Worm (Caenorhabditis elegans): ENCODE measurements around the gene F56D2.5.

Gene F56D2.5

DNA sequence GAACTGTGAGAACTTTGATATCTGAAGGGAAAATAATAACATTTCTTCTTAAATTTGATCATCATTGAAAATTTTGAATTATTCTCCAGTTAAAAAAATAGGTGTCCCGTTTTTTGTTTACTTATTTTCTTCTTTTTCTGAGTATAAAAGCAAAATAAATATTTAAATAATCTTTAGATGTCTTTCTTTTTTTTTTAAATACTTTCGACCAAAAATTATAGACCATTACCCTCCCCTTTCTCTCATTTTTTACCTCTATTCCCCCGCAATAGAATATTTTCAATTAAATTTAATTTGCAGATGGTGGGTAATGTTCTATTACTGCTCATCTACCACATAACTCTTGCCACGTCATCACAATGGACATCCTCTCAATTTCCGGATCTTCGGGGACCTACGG is 7.5 kb downstream of the F56D2.5 start, which contains the start of gene molo-1:
Gene molo-1 (plus strand): TSS at position 301 of the 400 bp plus-strand sequence.
- no peak for TF ChIP-seq T23F11.4 (GFP tag; optimal IDR thresholded peaks at IDR 0.05)
- no peak for TF ChIP-seq ceh-30 (tag; optimal IDR thresholded peaks at IDR 0.05)
- no peak for TF ChIP-seq ceh-19 (GFP tag; optimal IDR thresholded peaks at IDR 0.05)
- no peak for TF ChIP-seq gmeb-2 (tag; optimal IDR thresholded peaks at IDR 0.05)
- TF ChIP-seq K09A11.1 (tag; optimal IDR thresholded peaks at IDR 0.05; ENCODE audit: insufficient read depth), result no peak
- no peak for TF ChIP-seq ceh-24 (tag; optimal IDR thresholded peaks at IDR 0.05)
- no peak for TF ChIP-seq ama-1 (optimal IDR thresholded peaks at IDR 0.05)
- no peak for TF ChIP-seq pha-2 (tag; optimal IDR thresholded peaks at IDR 0.05)
- no peak for TF ChIP-seq unc-42 (tag; optimal IDR thresholded peaks at IDR 0.05)
- TF ChIP-seq pag-3 (tag; optimal IDR thresholded peaks at IDR 0.05; ENCODE audit: borderline replicate concordance), result no peak
- TF ChIP-seq unc-55 (GFP tag; optimal IDR thresholded peaks at IDR 0.05), result no peak
- no peak for TF ChIP-seq eyg-1 (tag; optimal IDR thresholded peaks at IDR 0.05)
- no peak for TF ChIP-seq Y22D7AL.16 (tag; optimal IDR thresholded peaks at IDR 0.05)
- TF ChIP-seq pqm-1 (tag; optimal IDR thresholded peaks at IDR 0.05), result no peak
- TF ChIP-seq fkh-10 (GFP tag; optimal IDR thresholded peaks at IDR 0.05), result no peak

DNA sequence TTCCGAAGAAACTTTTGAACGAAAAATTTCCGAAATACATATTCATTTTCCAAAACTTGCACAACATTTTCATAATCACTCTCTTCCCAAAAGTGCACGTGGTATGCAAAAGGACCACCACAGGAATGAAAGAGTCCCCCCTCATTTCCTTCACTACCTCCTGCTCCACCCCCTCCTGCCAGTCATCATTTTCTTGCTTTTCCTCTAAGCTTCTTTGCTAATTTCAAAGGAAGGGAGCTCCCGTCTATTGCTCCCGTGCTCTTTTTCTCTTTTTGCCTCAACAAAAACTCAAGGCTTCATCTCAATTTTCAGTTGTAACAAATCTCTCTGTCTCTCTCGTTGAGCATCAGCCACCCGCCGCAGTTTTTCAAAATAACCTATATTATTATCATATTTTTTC is 8.4 kb downstream of the F56D2.5 start:
- no peak for TF ChIP-seq F13H6.1 (tag; optimal IDR thresholded peaks at IDR 0.05)
- TF ChIP-seq elt-4 (tag; optimal IDR thresholded peaks at IDR 0.05), result no peak
- no peak for TF ChIP-seq che-1 (tag; optimal IDR thresholded peaks at IDR 0.05)
- TF ChIP-seq ceh-18 (tag; optimal IDR thresholded peaks at IDR 0.05), result no peak
- TF ChIP-seq pat-9 (tag; optimal IDR thresholded peaks at IDR 0.05), result no peak
- no peak for TF ChIP-seq hlh-6 (tag; optimal IDR thresholded peaks at IDR 0.05)
- no peak for TF ChIP-seq fkh-6 (tag; optimal IDR thresholded peaks at IDR 0.05)
- TF ChIP-seq pha-4 (tag; optimal IDR thresholded peaks at IDR 0.05), result no peak
- no peak for TF ChIP-seq ceh-6 (GFP tag; optimal IDR thresholded peaks at IDR 0.05)
- TF ChIP-seq fax-1 (tag; optimal IDR thresholded peaks at IDR 0.05), result no peak
- TF ChIP-seq ceh-34 (tag; optimal IDR thresholded peaks at IDR 0.05), result no peak
- TF ChIP-seq eyg-1 (tag; optimal IDR thresholded peaks at IDR 0.05), result no peak
- no peak for TF ChIP-seq pha-2 (tag; optimal IDR thresholded peaks at IDR 0.05)
- TF ChIP-seq pros-1 (tag; optimal IDR thresholded peaks at IDR 0.05), result no peak
- TF ChIP-seq C08G9.2 (tag; optimal IDR thresholded peaks at IDR 0.05), result no peak
- TF ChIP-seq nhr-232 (tag; optimal IDR thresholded peaks at IDR 0.05), result no peak
- no peak for TF ChIP-seq ceh-22 (tag; optimal IDR thresholded peaks at IDR 0.05)
- TF ChIP-seq ets-4 (tag; optimal IDR thresholded peaks at IDR 0.05), result no peak

DNA sequence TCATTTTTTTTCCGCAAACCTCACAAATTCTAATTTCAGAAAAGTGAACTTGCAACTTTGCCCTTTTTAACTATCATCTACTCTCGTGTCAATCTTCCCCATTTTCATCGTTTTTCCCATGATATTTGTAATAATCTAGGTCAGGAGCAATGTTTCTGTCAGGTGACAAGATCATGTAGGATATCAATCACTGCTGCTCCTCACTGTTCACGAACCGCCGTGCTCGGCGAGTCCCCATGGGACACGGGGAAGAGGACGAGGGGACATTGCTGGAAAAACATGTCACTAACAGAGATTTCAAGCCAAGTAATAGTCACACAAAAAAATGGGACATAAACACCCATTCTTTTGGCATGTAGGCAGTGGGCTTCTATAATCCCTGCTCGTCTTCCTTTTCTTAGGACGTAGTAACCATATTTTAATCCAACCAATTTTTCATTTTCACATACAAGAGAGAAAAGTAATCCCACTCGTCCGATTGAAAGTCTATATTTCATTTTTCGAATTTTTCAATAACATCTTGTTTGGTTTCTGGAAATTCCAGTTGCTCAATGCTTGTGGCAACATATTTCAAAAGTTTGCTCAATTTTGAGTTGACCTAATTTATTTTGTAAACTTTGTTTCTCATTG is 10.3 kb downstream of the F56D2.5 start:
- TF ChIP-seq sdc-2 (tag; optimal IDR thresholded peaks at IDR 0.05), result no peak
- no peak for TF ChIP-seq lim-6 (tag; optimal IDR thresholded peaks at IDR 0.05)
- no peak for TF ChIP-seq tbx-2 (tag; optimal IDR thresholded peaks at IDR 0.05)
- no peak for TF ChIP-seq che-1 (tag; optimal IDR thresholded peaks at IDR 0.05)
- no peak for TF ChIP-seq ceh-31 (tag; optimal IDR thresholded peaks at IDR 0.05)
- no peak for TF ChIP-seq pha-2 (tag; optimal IDR thresholded peaks at IDR 0.05)
- no peak for TF ChIP-seq ets-4 (tag; optimal IDR thresholded peaks at IDR 0.05)
- no peak for TF ChIP-seq syd-9 (tag; optimal IDR thresholded peaks at IDR 0.05)
- no peak for TF ChIP-seq eyg-1 (tag; optimal IDR thresholded peaks at IDR 0.05)
- no peak for TF ChIP-seq ceh-19 (GFP tag; optimal IDR thresholded peaks at IDR 0.05)
- no peak for TF ChIP-seq unc-42 (tag; optimal IDR thresholded peaks at IDR 0.05)
- TF ChIP-seq C08G9.2 (tag; optimal IDR thresholded peaks at IDR 0.05), result no peak
- no peak for TF ChIP-seq pax-1 (tag; optimal IDR thresholded peaks at IDR 0.05)

DNA sequence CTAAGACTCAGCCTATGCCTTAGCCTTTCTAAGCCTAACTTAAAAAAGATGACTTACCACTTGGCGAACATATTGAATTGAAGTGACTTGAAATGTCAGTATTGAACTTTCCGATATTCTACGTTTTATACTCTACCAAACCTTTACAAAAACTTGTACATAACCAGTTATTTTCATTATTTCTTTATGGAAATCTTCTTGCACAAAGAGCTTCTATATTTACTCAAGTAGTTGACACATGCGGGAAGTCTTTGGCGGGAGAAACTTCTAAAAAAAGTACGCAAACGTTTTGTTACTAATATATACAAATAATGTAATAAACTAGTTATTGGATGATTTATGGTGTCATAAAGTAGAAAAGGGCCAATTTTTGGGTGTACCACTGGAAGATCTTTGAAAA is 12.5 kb downstream of the F56D2.5 start, which contains the start of gene nspb-12:
Gene nspb-12 (minus strand): TSS at position 101 of the 400 bp plus-strand sequence.
- TF ChIP-seq mec-3 (tag; optimal IDR thresholded peaks at IDR 0.05; ENCODE audit: borderline replicate concordance), result no peak
- no peak for TF ChIP-seq ceh-48 (tag; optimal IDR thresholded peaks at IDR 0.05)
- TF ChIP-seq T23F11.4 (GFP tag; optimal IDR thresholded peaks at IDR 0.05), result no peak
- no peak for TF ChIP-seq K02D7.2 (tag; optimal IDR thresholded peaks at IDR 0.05)
- no peak for TF ChIP-seq ceh-22 (tag; optimal IDR thresholded peaks at IDR 0.05)
- no peak for TF ChIP-seq C38D4.7 (GFP tag; optimal IDR thresholded peaks at IDR 0.05)
- no peak for TF ChIP-seq unc-42 (tag; optimal IDR thresholded peaks at IDR 0.05)
- TF ChIP-seq sox-4 (tag; optimal IDR thresholded peaks at IDR 0.05), result no peak
- no peak for TF ChIP-seq ahr-1 (tag; optimal IDR thresholded peaks at IDR 0.05)
- no peak for TF ChIP-seq ceh-9 (tag; optimal IDR thresholded peaks at IDR 0.05)
- TF ChIP-seq ceh-19 (GFP tag; optimal IDR thresholded peaks at IDR 0.05), result no peak
- TF ChIP-seq rnt-1 (tag; optimal IDR thresholded peaks at IDR 0.05), result no peak
- TF ChIP-seq unc-3 (GFP tag; conservative IDR thresholded peaks at IDR 0.05), result no peak
- no peak for TF ChIP-seq unc-3 (tag; optimal IDR thresholded peaks at IDR 0.05)
- no peak for TF ChIP-seq zip-5 (tag; optimal IDR thresholded peaks at IDR 0.05)
- TF ChIP-seq hlh-15 (tag; optimal IDR thresholded peaks at IDR 0.05), result no peak
- no peak for TF ChIP-seq C08G9.2 (tag; optimal IDR thresholded peaks at IDR 0.05)
- no peak for TF ChIP-seq F13H6.1 (tag; optimal IDR thresholded peaks at IDR 0.05)
